Worm (Caenorhabditis elegans): ENCODE measurements around the gene unc-46.

unc-46 gene

ce11 chrV:5119109-5119508 is 20.3 kb upstream of the unc-46 start, which contains the start of gene C04F5.9:
TSS of gene C04F5.9 (minus strand) at chrV:5119209.
- TF ChIP-seq ceh-28 (tag; optimal IDR thresholded peaks at IDR 0.05) (no peak), daf-19 (GFP tag; conservative IDR thresholded peaks at IDR 0.05) (no peak), mes-2 (tag; optimal IDR thresholded peaks at IDR 0.05; ENCODE audit: poor library complexity, severe bottlenecking) (peak; percentile 21)

ce11 chrV:5113654-5114053 is 14.8 kb upstream of the unc-46 start, which contains the start of gene C04F5.8:
TSS of gene C04F5.8 (minus strand) at chrV:5113754.
- TF ChIP-seq rbr-2 (tag; optimal IDR thresholded peaks at IDR 0.05) = no peak
- TF ChIP-seq ceh-20 (GFP tag; IDR thresholded peaks at IDR 0.05) = no peak
- no peak for TF ChIP-seq lir-3 (tag; optimal IDR thresholded peaks at IDR 0.05)

- peak in 1 of 2 experiments; percentile 11 for TF ChIP-seq mdl-1 (tag; optimal IDR thresholded peaks at IDR 0.05)
- no peak for TF ChIP-seq egl-27 (tag; optimal IDR thresholded peaks at IDR 0.05)
- TF ChIP-seq arid-1 (GFP tag; conservative IDR thresholded peaks at IDR 0.05) = no peak
- TF ChIP-seq ztf-11 (tag; optimal IDR thresholded peaks at IDR 0.05) = no peak
- no peak for TF ChIP-seq zip-2 (tag; optimal IDR thresholded peaks at IDR 0.05)
- peak; percentile 46 for TF ChIP-seq nhr-48 (tag; optimal IDR thresholded peaks at IDR 0.05)
- no peak for TF ChIP-seq ceh-20 (GFP tag; IDR thresholded peaks at IDR 0.05)
- TF ChIP-seq nhr-41 (GFP tag; IDR thresholded peaks at IDR 0.05) = no peak
- no peak for TF ChIP-seq mes-2 (tag; optimal IDR thresholded peaks at IDR 0.05; ENCODE audit: poor library complexity, severe bottlenecking)
- no peak for TF ChIP-seq jun-1 (tag; optimal IDR thresholded peaks at IDR 0.05)
- TF ChIP-seq tag-97 (GFP tag; IDR thresholded peaks at IDR 0.05) = no peak
- TF ChIP-seq ZK546.5 (tag; optimal IDR thresholded peaks at IDR 0.05) = no peak
- TF ChIP-seq ama-1 (optimal IDR thresholded peaks at IDR 0.05) = no peak
- no peak for TF ChIP-seq Y105C5A.15 (GFP tag; IDR thresholded peaks at IDR 0.05)
- TF ChIP-seq R02D3.7 (tag; optimal IDR thresholded peaks at IDR 0.05) = no peak
- TF ChIP-seq unc-62 (GFP tag; optimal IDR thresholded peaks at IDR 0.05 in 1 of 2) = peak in 1 of 2 experiments; percentile 61
- TF ChIP-seq unc-62 (tag; optimal IDR thresholded peaks at IDR 0.05) = no peak
- TF ChIP-seq lin-1 (GFP tag; IDR thresholded peaks at IDR 0.05) = no peak
- no peak for TF ChIP-seq unc-130 (GFP tag; optimal IDR thresholded peaks at IDR 0.05)
- no peak for TF ChIP-seq mep-1 (tag; optimal IDR thresholded peaks at IDR 0.05)
- peak; percentile 26 for TF ChIP-seq aha-1 (tag)
- peak; percentile 99 for TF ChIP-seq nhr-28 (tag; optimal IDR thresholded peaks at IDR 0.05)
- no peak for TF ChIP-seq nhr-77 (tag; optimal IDR thresholded peaks at IDR 0.05)
- no peak for TF ChIP-seq spr-1 (tag; optimal IDR thresholded peaks at IDR 0.05)
- no peak for TF ChIP-seq egl-43 (GFP tag; IDR thresholded peaks at IDR 0.05)
Measured at ce11 chrV:5110684-5111083, 11.9 kb upstream of the unc-46 start, which contains the start of gene ugt-63. TSS of gene ugt-63 (minus strand) at chrV:5110772.

- no peak for TF ChIP-seq ama-1 (optimal IDR thresholded peaks at IDR 0.05)
- no peak for TF ChIP-seq nhr-111 (GFP tag; optimal IDR thresholded peaks at IDR 0.05)
- no peak for TF ChIP-seq snpc-1.2 (GFP tag; IDR thresholded peaks at IDR 0.05)
- no peak for TF ChIP-seq dmd-8 (GFP tag; IDR thresholded peaks at IDR 0.05)
- no peak for TF ChIP-seq skn-1 (tag; optimal IDR thresholded peaks at IDR 0.05)
- no peak for TF ChIP-seq Y75B8A.6 (GFP tag; IDR thresholded peaks at IDR 0.05)
- TF ChIP-seq ZK546.5 (tag; optimal IDR thresholded peaks at IDR 0.05) = no peak
- TF ChIP-seq nhr-41 (GFP tag; IDR thresholded peaks at IDR 0.05) = no peak
- no peak for TF ChIP-seq tag-97 (GFP tag; IDR thresholded peaks at IDR 0.05)
- TF ChIP-seq nhr-25 (tag; optimal IDR thresholded peaks at IDR 0.05; ENCODE audit: borderline replicate concordance, insufficient read depth) = no peak
Measured at ce11 chrV:5107816-5108215, 9.0 kb upstream of the unc-46 start, which contains the start of gene srab-3. TSS of gene srab-3 (minus strand) at chrV:5107916.

- TF ChIP-seq F49E8.2 (tag; optimal IDR thresholded peaks at IDR 0.05; ENCODE audit: borderline replicate concordance) = no peak
- TF ChIP-seq ceh-82 (tag; optimal IDR thresholded peaks at IDR 0.05) = no peak
- no peak for TF ChIP-seq nhr-6 (tag; optimal IDR thresholded peaks at IDR 0.05)
- no peak for TF ChIP-seq mxl-3 (GFP tag; optimal IDR thresholded peaks at IDR 0.05)
- no peak for TF ChIP-seq spr-3 (GFP tag; optimal IDR thresholded peaks at IDR 0.05)
- TF ChIP-seq tra-1 (GFP tag; IDR thresholded peaks at IDR 0.05) = no peak
- TF ChIP-seq skn-1 (tag; optimal IDR thresholded peaks at IDR 0.05) = no peak
- TF ChIP-seq dve-1 (tag; optimal IDR thresholded peaks at IDR 0.05; ENCODE audit: insufficient read depth) = no peak
- TF ChIP-seq vab-7 (GFP tag; IDR thresholded peaks at IDR 0.05) = no peak
- TF ChIP-seq php-3 (GFP tag; IDR thresholded peaks at IDR 0.05) = no peak
- TF ChIP-seq dmd-9 (GFP tag; IDR thresholded peaks at IDR 0.05) = no peak
- TF ChIP-seq ama-1 (optimal IDR thresholded peaks at IDR 0.05) = no peak
- no peak for TF ChIP-seq snpc-4 (tag; optimal IDR thresholded peaks at IDR 0.05)
- no peak for TF ChIP-seq egl-43 (GFP tag; IDR thresholded peaks at IDR 0.05)
Measured at ce11 chrV:5104934-5105333, 6.1 kb upstream of the unc-46 start, which contains the start of gene srab-2. TSS of gene srab-2 (minus strand) at chrV:5105034.
